Worm (Caenorhabditis elegans) whole organism, mixed stage, embryonic: ENCODE measurements around the gene srx-104.

ENCODE experiments used
- ces-1 ChIP-seq: fragments of 150-350 bp; optimal IDR thresholded peaks from 2 replicates; lab custom pipeline; 2014; ENCODE audit warnings: missing biosample characterization, missing genetic modification reagents, missing genetic modification characterization
- unc-62 ChIP-seq: fragments of 150-350 bp; optimal IDR thresholded peaks from 2 replicates; lab custom pipeline; 2014; ENCODE audit warnings: missing biosample characterization, missing genetic modification reagents, missing genetic modification characterization

DNA sequence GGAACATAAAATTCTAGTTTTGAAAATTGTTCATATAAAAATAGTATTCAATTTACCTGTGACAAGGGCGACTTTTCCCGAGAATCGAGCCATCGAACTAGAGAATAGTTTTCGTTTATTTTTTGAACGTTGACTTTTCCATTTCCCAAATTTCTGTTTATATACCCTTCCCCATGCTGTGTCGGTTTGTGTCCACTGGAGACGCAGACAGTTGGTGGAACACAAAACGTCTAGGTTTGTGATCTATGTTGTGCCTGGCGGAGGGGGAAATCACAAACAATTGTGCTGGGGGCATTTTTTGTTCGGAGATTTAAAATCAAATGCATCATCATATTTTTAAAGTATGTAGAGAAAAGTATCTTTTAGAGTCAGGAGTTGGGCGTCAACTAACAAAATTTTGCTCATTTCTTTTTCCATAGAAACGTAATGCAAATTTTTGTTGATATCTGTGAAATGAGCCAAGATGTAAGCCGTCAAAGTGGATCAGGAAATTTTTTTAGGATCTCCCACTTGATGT, 44.3 kb upstream of the srx-104 start, which contains the start of gene nta-1:
- no peak for TF ChIP-seq ces-1
- no peak for TF ChIP-seq unc-62
